Fruit fly (Drosophila melanogaster): ENCODE results near the gene Had1.

The Had1 gene

dm6 chrX:16286083-16286666 is 22.3 kb downstream of the Had1 start, which contains the start of gene UQCR-14 (continued):
- TF ChIP-seq E2f2 (GFP tag; IDR thresholded peaks at IDR 0.05) = peak; percentile 71
- TF ChIP-seq Bdp1 (GFP tag; optimal IDR thresholded peaks at IDR 0.05) = no peak
- no peak for TF ChIP-seq Fer2 (tag; optimal IDR thresholded peaks at IDR 0.05)
- TF ChIP-seq h (optimal IDR thresholded peaks at IDR 0.05) = no peak
- TF ChIP-seq hkb (optimal IDR thresholded peaks at IDR 0.05) = no peak
- peak; percentile 18; the same call in 1 of the 2 replicates for TF ChIP-seq hkb (GFP tag; IDR thresholded peaks at IDR 0.05)
- TF ChIP-seq nom (GFP tag; optimal IDR thresholded peaks at IDR 0.05) = peak; percentile 52
- peak; percentile 32 for TF ChIP-seq CG10979 (tag; optimal IDR thresholded peaks at IDR 0.05)
- TF ChIP-seq fd3F (GFP tag; optimal IDR thresholded peaks at IDR 0.05) = no peak
- TF ChIP-seq CG7963 (GFP tag; IDR thresholded peaks at IDR 0.05; ENCODE audit: partially characterized antibody) = peak; percentile 96
- TF ChIP-seq CG11247 (GFP tag; IDR thresholded peaks at IDR 0.05) = peak; percentile 18; the same call in 1 of the 2 replicates
- no peak for TF ChIP-seq CG15601 (tag; optimal IDR thresholded peaks at IDR 0.05)
- peak; percentile 88 for TF ChIP-seq Myb (GFP tag; optimal IDR thresholded peaks at IDR 0.05)
- no peak for TF ChIP-seq CG6689 (GFP tag; IDR thresholded peaks at IDR 0.05)
- no peak for TF ChIP-seq psq (GFP tag; optimal IDR thresholded peaks at IDR 0.05)
- TF ChIP-seq CG4328 (GFP tag; optimal IDR thresholded peaks at IDR 0.05) = no peak
- no peak for TF ChIP-seq CG10274 (GFP tag; optimal IDR thresholded peaks at IDR 0.05)
- TF ChIP-seq gcm (GFP tag; optimal IDR thresholded peaks at IDR 0.05) = no peak
- TF ChIP-seq Hr78 (GFP tag; optimal IDR thresholded peaks at IDR 0.05) = no peak
- TF ChIP-seq CG13123 (GFP tag; optimal IDR thresholded peaks at IDR 0.05) = no peak
- TF ChIP-seq nerfin-1 (tag; optimal IDR thresholded peaks at IDR 0.05) = no peak
- TF ChIP-seq CG10462 (GFP tag; optimal IDR thresholded peaks at IDR 0.05) = no peak
- TF ChIP-seq unpg (GFP tag; optimal IDR thresholded peaks at IDR 0.05) = no peak
- TF ChIP-seq CG32532 (GFP tag; IDR thresholded peaks at IDR 0.05) = peak; percentile 53
- TF ChIP-seq CG18764 (GFP tag; optimal IDR thresholded peaks at IDR 0.05) = peak; percentile 12
- TF ChIP-seq Xbp1 (GFP tag; optimal IDR thresholded peaks at IDR 0.05) = peak; percentile 45
- TF ChIP-seq Doc2 (GFP tag; IDR thresholded peaks at IDR 0.05) = no peak
- TF ChIP-seq CG8944 (GFP tag; optimal IDR thresholded peaks at IDR 0.05) = no peak
- TF ChIP-seq CkIIα-i1 (GFP tag; IDR thresholded peaks at IDR 0.05) = no peak
- no peak for TF ChIP-seq Neu2 (GFP tag; optimal IDR thresholded peaks at IDR 0.05; ENCODE audit: borderline replicate concordance)
- no peak for TF ChIP-seq abd-A (tag; optimal IDR thresholded peaks at IDR 0.05)
- TF ChIP-seq CG31224 (GFP tag; IDR thresholded peaks at IDR 0.05) = 0 out of 2 replicates have a peak, but pooled peaks have one; percentile 16
- no peak for TF ChIP-seq CG6175 (GFP tag; IDR thresholded peaks at IDR 0.05)
- no peak for TF ChIP-seq CG7839 (tag; optimal IDR thresholded peaks at IDR 0.05)
- no peak for TF ChIP-seq bsh (GFP tag; optimal IDR thresholded peaks at IDR 0.05)
- TF ChIP-seq CG7987 (GFP tag; optimal IDR thresholded peaks at IDR 0.05) = peak; percentile 3
- TF ChIP-seq Poxn (GFP tag; IDR thresholded peaks at IDR 0.05) = no peak
- no peak for TF ChIP-seq kah (GFP tag; optimal IDR thresholded peaks at IDR 0.05)
- no peak for TF ChIP-seq Hr39 (optimal IDR thresholded peaks at IDR 0.05)
- TF ChIP-seq CG12769 (tag; optimal IDR thresholded peaks at IDR 0.05) = peak; percentile 38
- no peak for TF ChIP-seq CG12299 (tag; optimal IDR thresholded peaks at IDR 0.05)
- TF ChIP-seq ken (GFP tag; IDR thresholded peaks at IDR 0.05) = no peak
- no peak for TF ChIP-seq CG30431 (GFP tag; optimal IDR thresholded peaks at IDR 0.05)
- no peak for TF ChIP-seq ac (GFP tag; optimal IDR thresholded peaks at IDR 0.05)
- no peak for TF ChIP-seq CG3726 (GFP tag; IDR thresholded peaks at IDR 0.05)
- no peak for TF ChIP-seq Xrp1 (GFP tag; IDR thresholded peaks at IDR 0.05)
- no peak for TF ChIP-seq CG8388 (GFP tag; optimal IDR thresholded peaks at IDR 0.05)
- no peak for TF ChIP-seq sr (GFP tag; IDR thresholded peaks at IDR 0.05)
- TF ChIP-seq dpn (GFP tag; optimal IDR thresholded peaks at IDR 0.05) = peak; percentile 18 to 47
- peak; percentile 71 for TF ChIP-seq trem (tag; optimal IDR thresholded peaks at IDR 0.05)
- peak; percentile 32 for TF ChIP-seq CG9437 (GFP tag; optimal IDR thresholded peaks at IDR 0.05)

All from whole organism, embryonic.